Worm (Caenorhabditis elegans) whole organism, L4 larva: ENCODE measurements around the gene polq-1.

Experiments
- F10B5.3 ChIP-seq: sonication (generic microtip); optimal IDR thresholded peaks from 2 replicates; lab custom pipeline; 2016; ENCODE audit warnings: mild to moderate bottlenecking, missing genetic modification characterization, missing compliant biosample characterization
- aha-1 ChIP-seq: fragments of 150-350 bp; peaks from one replicate; lab custom pipeline; 2014; ENCODE audit warnings: missing biosample characterization, missing genetic modification characterization
- ceh-20 ChIP-seq: fragments of 200-800 bp; sonication (Bioruptor generic); IDR thresholded peaks from 2 replicates; pipeline ENCODE4 v1.3.6; 2022; ENCODE audit warnings: missing genetic modification reagents, missing genetic modification characterization, missing compliant biosample characterization
- ceh-44 ChIP-seq: fragments of 200-800 bp; sonication (Bioruptor generic); IDR thresholded peaks from 2 replicates; pipeline ENCODE4 v1.3.6; 2022; ENCODE audit warnings: missing genetic modification reagents, missing genetic modification characterization, missing compliant biosample characterization
- ceh-62 ChIP-seq: sonication (generic microtip); optimal IDR thresholded peaks from 2 replicates; lab custom pipeline; 2017; ENCODE audit warnings: missing biosample characterization, missing genetic modification characterization
- ceh-82 ChIP-seq: sonication (generic microtip); optimal IDR thresholded peaks from 2 replicates; lab custom pipeline; 2017; ENCODE audit warnings: missing biosample characterization, missing genetic modification characterization
- cey-2 ChIP-seq: sonication (generic microtip); optimal IDR thresholded peaks from 3 replicates; lab custom pipeline; 2017; ENCODE audit warnings: missing genetic modification characterization, mild to moderate bottlenecking, missing compliant biosample characterization, antibody characterized with exemption, borderline replicate concordance; ENCODE audit not compliant: insufficient read depth
- daf-12 ChIP-seq: fragments of 150-350 bp; optimal IDR thresholded peaks from 2 replicates; lab custom pipeline; 2014; ENCODE audit warnings: missing biosample characterization, missing genetic modification reagents, missing genetic modification characterization
- daf-19 ChIP-seq: fragments of 200-800 bp; sonication (Bioruptor generic); conservative IDR thresholded peaks from 2 replicates; pipeline ENCODE4 v1.3.6; 2022; ENCODE audit warnings: missing genetic modification characterization, missing compliant biosample characterization
- daf-8 ChIP-seq: fragments of 200-800 bp; sonication (Bioruptor generic); IDR thresholded peaks from 2 replicates; pipeline ENCODE4 v1.3.6; 2022; ENCODE audit warnings: missing genetic modification characterization, missing compliant biosample characterization
- dmd-6 ChIP-seq: fragments of 200-800 bp; sonication (Bioruptor generic); IDR thresholded peaks from 2 replicates; pipeline ENCODE4 v1.3.6; 2022; ENCODE audit warnings: missing genetic modification reagents, missing genetic modification characterization, missing compliant biosample characterization
- dpl-1 ChIP-seq: fragments of 150-350 bp; optimal IDR thresholded peaks from 2 replicates; lab custom pipeline; 2014; ENCODE audit warnings: missing biosample characterization, missing genetic modification reagents, missing genetic modification characterization
- dve-1 ChIP-seq: sonication (generic microtip); optimal IDR thresholded peaks from 2 replicates; lab custom pipeline; 2017; ENCODE audit warnings: antibody characterized with exemption, mild to moderate bottlenecking, missing genetic modification characterization, missing compliant biosample characterization; ENCODE audit not compliant: insufficient read depth
- fkh-10 ChIP-seq: fragments of 150-350 bp; optimal IDR thresholded peaks from 2 replicates; lab custom pipeline; 2014; ENCODE audit warnings: missing biosample characterization, missing genetic modification reagents, missing genetic modification characterization
- fos-1 ChIP-seq: fragments of 150-350 bp; optimal IDR thresholded peaks from 2 replicates; lab custom pipeline; 2014; ENCODE audit warnings: missing biosample characterization, missing genetic modification characterization
- gei-8 ChIP-seq: fragments of 200-800 bp; sonication (Bioruptor generic); optimal IDR thresholded peaks from 2 replicates; lab custom pipeline; 2018; ENCODE audit warnings: mild to moderate bottlenecking, missing genetic modification characterization, missing compliant biosample characterization
- hif-1 ChIP-seq, 2 experiments: sonication (generic microtip); optimal IDR thresholded peaks; 2 replicates each; lab custom pipeline; 2016 to 2017; ENCODE audit warnings: missing compliant biosample characterization in 2 of 2, missing genetic modification characterization in 2 of 2, missing genetic modification reagents in 2 of 2, missing genotype in 2 of 2, mild to moderate bottlenecking in 1 of 2
- hlh-11 ChIP-seq: fragments of 200-800 bp; sonication (Bioruptor generic); optimal IDR thresholded peaks from 2 replicates; lab custom pipeline; 2018; ENCODE audit warnings: mild to moderate bottlenecking, missing genetic modification characterization, missing compliant biosample characterization
- hlh-30 ChIP-seq: sonication (generic microtip); optimal IDR thresholded peaks from 2 replicates; lab custom pipeline; 2017; ENCODE audit warnings: antibody characterized with exemption, mild to moderate bottlenecking, missing genetic modification characterization, missing compliant biosample characterization; ENCODE audit not compliant: insufficient read depth
- jun-1 ChIP-seq: fragments of 150-350 bp; optimal IDR thresholded peaks from 2 replicates; lab custom pipeline; 2014; ENCODE audit warnings: missing biosample characterization, missing genetic modification reagents, missing genetic modification characterization
- lim-7 ChIP-seq: fragments of 200-800 bp; sonication (Bioruptor generic); IDR thresholded peaks from 2 replicates; pipeline ENCODE4 v1.3.6; 2022; ENCODE audit warnings: missing genetic modification characterization, missing compliant biosample characterization
- lin-1 ChIP-seq: fragments of 200-800 bp; sonication (Bioruptor generic); IDR thresholded peaks from 2 replicates; pipeline ENCODE4 v1.3.6; 2022; ENCODE audit warnings: missing genetic modification reagents, missing genetic modification characterization, missing compliant biosample characterization
- lin-13 ChIP-seq: fragments of 150-350 bp; optimal IDR thresholded peaks from 2 replicates; lab custom pipeline; 2014; ENCODE audit warnings: missing biosample characterization, missing genetic modification reagents, missing genetic modification characterization
- lsy-2 ChIP-seq, 2 experiments: fragments of 150-350 bp in 1 of 2; sonication (generic microtip) in 1 of 2; optimal IDR thresholded peaks; 2 replicates each; lab custom pipeline; 2014 to 2017; ENCODE audit warnings: missing biosample characterization in 2 of 2, missing genetic modification characterization in 2 of 2
- mdl-1 ChIP-seq, 2 experiments: fragments of 150-350 bp in 1 of 2; sonication (generic microtip) in 1 of 2; optimal IDR thresholded peaks; 2 replicates each; lab custom pipeline; 2014 to 2017; ENCODE audit warnings: missing biosample characterization in 2 of 2, missing genetic modification characterization in 2 of 2
- mdt-29 ChIP-seq: fragments of 200-800 bp; sonication (Bioruptor generic); IDR thresholded peaks from 2 replicates; pipeline ENCODE4 v1.3.6; 2022; ENCODE audit warnings: missing genetic modification reagents, missing genetic modification characterization, missing compliant biosample characterization
- mes-2 ChIP-seq: sonication (generic microtip); optimal IDR thresholded peaks from 2 replicates; lab custom pipeline; 2016; ENCODE audit warnings: missing genotype, mild to moderate bottlenecking, missing genetic modification characterization, missing compliant biosample characterization; ENCODE audit not compliant: poor library complexity, severe bottlenecking
- nhr-11 ChIP-seq: fragments of 150-350 bp; optimal IDR thresholded peaks from 2 replicates; lab custom pipeline; 2014; ENCODE audit warnings: missing biosample characterization, missing genetic modification characterization
- nhr-111 ChIP-seq: fragments of 200-800 bp; sonication (Bioruptor generic); optimal IDR thresholded peaks from 2 replicates; lab custom pipeline; 2018; ENCODE audit warnings: mild to moderate bottlenecking, missing genetic modification characterization, missing compliant biosample characterization
- nhr-237 ChIP-seq: sonication (generic microtip); optimal IDR thresholded peaks from 2 replicates; lab custom pipeline; 2017; ENCODE audit warnings: missing biosample characterization, missing genetic modification characterization
- nhr-42 ChIP-seq: fragments of 200-800 bp; sonication (Bioruptor generic); IDR thresholded peaks from 2 replicates; pipeline ENCODE4 v1.3.6; 2022; ENCODE audit warnings: missing genetic modification characterization, missing compliant biosample characterization
- set-16 ChIP-seq: fragments of 200-800 bp; sonication (Bioruptor generic); IDR thresholded peaks from 2 replicates; pipeline ENCODE4 v1.3.6; 2022; ENCODE audit warnings: missing genetic modification reagents, missing genetic modification characterization, missing compliant biosample characterization
- skn-1 ChIP-seq: fragments of 150-350 bp; optimal IDR thresholded peaks from 2 replicates; lab custom pipeline; 2014; ENCODE audit warnings: missing biosample characterization, missing genetic modification characterization
- snpc-4 ChIP-seq: fragments of 150-350 bp; optimal IDR thresholded peaks from 2 replicates; lab custom pipeline; 2014; ENCODE audit warnings: missing biosample characterization, missing genetic modification characterization
- spr-1 ChIP-seq: sonication (generic microtip); optimal IDR thresholded peaks from 2 replicates; lab custom pipeline; 2016; ENCODE audit warnings: mild to moderate bottlenecking, missing genetic modification characterization, missing compliant biosample characterization
- unc-130 ChIP-seq: sonication (generic microtip); optimal IDR thresholded peaks from 2 replicates; lab custom pipeline; 2016; ENCODE audit warnings: missing genetic modification reagents, missing genetic modification characterization, missing compliant biosample characterization
- unc-62 ChIP-seq, 3 experiments: fragments of 150-350 bp in 1 of 3; sonication (generic microtip); optimal IDR thresholded peaks in 2 of 3; peaks in 1 of 3; 1 replicate in 1 of 3; 2 replicates in 2 of 3; lab custom pipeline; 2014 to 2017; ENCODE audit warnings: missing biosample characterization in 3 of 3, missing genetic modification characterization in 3 of 3, missing genetic modification reagents in 3 of 3, missing genotype in 1 of 3
- vab-7 ChIP-seq: fragments of 200-800 bp; sonication (Bioruptor generic); IDR thresholded peaks from 2 replicates; pipeline ENCODE4 v1.3.6; 2022; ENCODE audit warnings: missing genetic modification reagents, missing genetic modification characterization, missing compliant biosample characterization
- zag-1 ChIP-seq: fragments of 150-350 bp; optimal IDR thresholded peaks from 2 replicates; lab custom pipeline; 2014; ENCODE audit warnings: missing biosample characterization, missing genetic modification characterization
- zip-2 ChIP-seq: fragments of 150-350 bp; optimal IDR thresholded peaks from 2 replicates; lab custom pipeline; 2014; ENCODE audit warnings: missing biosample characterization, missing genetic modification characterization
- ztf-11 ChIP-seq: fragments of 150-350 bp; optimal IDR thresholded peaks from 2 replicates; lab custom pipeline; 2014; ENCODE audit warnings: missing biosample characterization, missing genetic modification characterization

The polq-1 gene

DNA sequence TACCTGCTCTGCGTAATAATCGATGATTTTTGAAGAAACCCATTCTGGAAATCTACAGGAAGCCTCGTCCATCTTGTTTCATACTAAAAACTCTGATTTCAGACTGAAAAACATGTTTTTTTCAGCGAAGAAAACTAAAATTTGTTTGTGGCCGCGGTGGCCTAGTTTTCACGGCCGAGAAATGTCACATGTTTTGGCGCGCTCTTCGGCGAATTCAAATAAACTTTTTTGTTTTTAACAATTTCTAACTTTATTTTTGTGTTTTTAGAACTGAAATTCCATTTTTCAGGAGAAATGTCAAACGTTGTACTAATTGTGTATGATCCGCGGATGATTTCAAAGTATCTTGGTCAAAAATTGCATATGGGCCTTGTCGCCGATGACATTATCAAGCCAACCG, at the start of gene polq-1, which contains the start of gene him-10:
TSS of gene polq-1 (minus strand) at position 190 of the 400 bp plus-strand sequence.
TSS of gene him-10 (plus strand) at position 290 of the 400 bp plus-strand sequence.
- TF ChIP-seq gei-8 (GFP tag; lab: Kevin White, UChicago) (no peak), unc-62 (GFP tag; optimal IDR thresholded peaks at IDR 0.05 in 1 of 2; lab: Kevin White, UChicago) (no peak), unc-62 (tag; optimal IDR thresholded peaks at IDR 0.05; lab: Kevin White, UChicago) (no peak), spr-1 (tag; lab: Kevin White, UChicago) (no peak), skn-1 (no peak), lsy-2 (tag; optimal IDR thresholded peaks at IDR 0.05; lab: Kevin White, UChicago) (no peak), vab-7 (no peak), F10B5.3 (tag; lab: Kevin White, UChicago) (no peak), hif-1 (tag; optimal IDR thresholded peaks at IDR 0.05; lab: Kevin White, UChicago) (peak in 1 of 2 experiments; percentile 38), nhr-42 (GFP tag; lab: Robert Waterston, UW) (no peak), zip-2 (tag; lab: Kevin White, UChicago) (no peak), lim-7 (GFP tag; lab: Robert Waterston, UW) (no peak), zag-1 (tag; lab: Kevin White, UChicago) (no peak), mes-2 (tag; lab: Kevin White, UChicago) (peak; percentile 89), lin-1 (GFP tag; lab: Robert Waterston, UW) (no peak), mdt-29 (GFP tag; lab: Robert Waterston, UW) (no peak), daf-12 (no peak), nhr-237 (tag; lab: Kevin White, UChicago) (no peak), nhr-111 (GFP tag; lab: Kevin White, UChicago) (no peak), ceh-82 (tag; lab: Kevin White, UChicago) (no peak), ztf-11 (tag; lab: Kevin White, UChicago) (no peak), daf-8 (no peak), fkh-10 (GFP tag; lab: Kevin White, UChicago) (no peak), hlh-30 (tag; lab: Kevin White, UChicago) (peak; percentile 55), nhr-11 (tag; lab: Kevin White, UChicago) (no peak), fos-1 (no peak), jun-1 (tag; lab: Kevin White, UChicago) (no peak), ceh-44 (GFP tag; lab: Robert Waterston, UW) (no peak), cey-2 (tag; lab: Kevin White, UChicago) (no peak), dpl-1 (GFP tag; lab: Kevin White, UChicago) (peak; percentile 76), set-16 (no peak), ceh-20 (GFP tag; lab: Robert Waterston, UW) (no peak), unc-130 (GFP tag; lab: Kevin White, UChicago) (peak; percentile 59), daf-19 (no peak), aha-1 (tag; lab: Kevin White, UChicago) (no peak), hlh-11 (no peak), lin-13 (no peak), mdl-1 (tag; optimal IDR thresholded peaks at IDR 0.05; lab: Kevin White, UChicago) (no peak)

DNA sequence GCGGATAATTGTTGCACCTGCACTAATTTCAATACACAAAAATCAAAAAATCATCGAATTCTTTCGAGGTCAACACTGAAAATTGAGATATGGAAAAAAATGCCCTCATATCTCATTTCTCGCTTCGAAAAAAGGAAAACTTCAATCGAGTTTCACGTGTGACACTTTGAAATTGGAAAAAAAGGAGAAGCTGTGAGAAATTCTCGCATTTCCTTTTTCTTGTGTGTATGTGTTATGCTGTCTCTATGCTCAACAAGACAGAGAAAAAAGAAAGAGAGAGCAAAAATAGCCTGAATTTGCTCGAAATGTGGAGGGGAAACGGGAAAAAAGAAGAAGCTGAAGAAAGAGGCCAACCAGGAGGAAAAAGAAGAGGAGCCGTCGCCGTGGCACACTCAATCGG, 43.5 kb upstream of the polq-1 start:
- TF ChIP-seq fkh-10 (GFP tag; lab: Kevin White, UChicago) (peak; percentile 63), snpc-4 (tag; lab: Kevin White, UChicago) (no peak), mdl-1 (tag; optimal IDR thresholded peaks at IDR 0.05; lab: Kevin White, UChicago) (peak in 1 of 2 experiments; percentile 20), lsy-2 (tag; optimal IDR thresholded peaks at IDR 0.05; lab: Kevin White, UChicago) (peak in 1 of 2 experiments; percentile 21), hlh-30 (tag; lab: Kevin White, UChicago) (peak; percentile 4), dve-1 (tag; lab: Kevin White, UChicago) (no peak), set-16 (peak; percentile 10; the same call in 1 of the 2 replicates), dmd-6 (GFP tag; lab: Robert Waterston, UW) (no peak), ceh-62 (no peak), aha-1 (tag; lab: Kevin White, UChicago) (peak; percentile 7)
